Worm (Caenorhabditis elegans) whole organism, L4/young adult: Measurements from ENCODE around the gene slc-25A26.

Source experiments
- dao-5 ChIP-seq: sonication (generic microtip); optimal IDR thresholded peaks from 2 replicates; lab custom pipeline; 2016; ENCODE audit warnings: missing genotype, missing genetic modification characterization, moderate library complexity, missing compliant biosample characterization
- him-1 ChIP-seq: sonication (generic microtip); optimal IDR thresholded peaks from 2 replicates; lab custom pipeline; 2016; ENCODE audit warnings: missing genotype, missing genetic modification reagents, missing genetic modification characterization, missing compliant biosample characterization

- TF ChIP-seq dao-5 (tag; lab: Kevin White, UChicago) (no peak), him-1 (tag; lab: Kevin White, UChicago) (no peak)
Observed at ce11 chrIV:8956189-8956588, 25.9 kb downstream of the slc-25A26 start, which contains the start of gene tpra-1.
